Fruit fly (Drosophila melanogaster): ENCODE measurements around the gene wac.

wac gene

dm6 chr3L:276736-277487 lies 18.9 kb downstream of the wac start, which contains the start of gene RhoGEF3 (continued):
- no peak for TF ChIP-seq CG13287 (GFP tag; IDR thresholded peaks at IDR 0.05; ENCODE audit: partially characterized antibody)
- no peak for TF ChIP-seq ap (GFP tag; IDR thresholded peaks at IDR 0.05)
- TF ChIP-seq exex (tag; optimal IDR thresholded peaks at IDR 0.05) = no peak
- no peak for TF ChIP-seq CHES-1-like (GFP tag; optimal IDR thresholded peaks at IDR 0.05)
- no peak for TF ChIP-seq CG8765 (GFP tag; IDR thresholded peaks at IDR 0.05)
- TF ChIP-seq prd (optimal IDR thresholded peaks at IDR 0.05) = no peak
- TF ChIP-seq prd (GFP tag; IDR thresholded peaks at IDR 0.05) = no peak
- TF ChIP-seq ato (GFP tag; IDR thresholded peaks at IDR 0.05; ENCODE audit: partially characterized antibody) = no peak
- TF ChIP-seq CG12071 (GFP tag; optimal IDR thresholded peaks at IDR 0.05) = no peak
- TF ChIP-seq ewg (GFP tag; optimal IDR thresholded peaks at IDR 0.05) = peak; percentile 91
- TF ChIP-seq tgo (GFP tag; IDR thresholded peaks at IDR 0.05) = no peak
- TF ChIP-seq dati (GFP tag; IDR thresholded peaks at IDR 0.05) = no peak
- no peak for TF ChIP-seq dimm (GFP tag; IDR thresholded peaks at IDR 0.05)
- TF ChIP-seq kah (GFP tag; optimal IDR thresholded peaks at IDR 0.05) = no peak
- peak; percentile 35 for TF ChIP-seq pros (GFP tag; optimal IDR thresholded peaks at IDR 0.05)
- no peak for TF ChIP-seq D19B (GFP tag; optimal IDR thresholded peaks at IDR 0.05)
- no peak for TF ChIP-seq grn (GFP tag; optimal IDR thresholded peaks at IDR 0.05)
- no peak for TF ChIP-seq vnd (GFP tag; IDR thresholded peaks at IDR 0.05; ENCODE audit: partially characterized antibody)
- no peak for TF ChIP-seq CG10462 (GFP tag; optimal IDR thresholded peaks at IDR 0.05)
- TF ChIP-seq chinmo (GFP tag; IDR thresholded peaks at IDR 0.05; ENCODE audit: partially characterized antibody) = 0 out of 4 replicates have a peak, but pooled peaks have one; percentile 45
- no peak for TF ChIP-seq jing (GFP tag; optimal IDR thresholded peaks at IDR 0.05)
- TF ChIP-seq Tbp (GFP tag; optimal IDR thresholded peaks at IDR 0.05) = no peak
- no peak for TF ChIP-seq CG11695 (GFP tag; IDR thresholded peaks at IDR 0.05)
- TF ChIP-seq CG43689 (GFP tag; IDR thresholded peaks at IDR 0.05) = no peak
- TF ChIP-seq CG3065 (GFP tag; optimal IDR thresholded peaks at IDR 0.05) = no peak
- TF ChIP-seq cato (GFP tag; optimal IDR thresholded peaks at IDR 0.05; ENCODE audit: borderline replicate concordance) = no peak
- no peak for TF ChIP-seq gfzf (GFP tag; optimal IDR thresholded peaks at IDR 0.05)
- TF ChIP-seq CG13775 (GFP tag; optimal IDR thresholded peaks at IDR 0.05) = no peak
- peak; percentile 79 for TF ChIP-seq twi (tag; optimal IDR thresholded peaks at IDR 0.05)
- peak; percentile 93 for TF ChIP-seq CG5180 (GFP tag; optimal IDR thresholded peaks at IDR 0.05)

dm6 chr3L:282276-282675 lies 24.3 kb downstream of the wac start:
- TF ChIP-seq Hmx (GFP tag; optimal IDR thresholded peaks at IDR 0.05) (no peak), salm (tag; optimal IDR thresholded peaks at IDR 0.05) (no peak), dmrt11E (tag; optimal IDR thresholded peaks at IDR 0.05) (no peak), BEAF-32 (GFP tag; optimal IDR thresholded peaks at IDR 0.05) (no peak), croc (GFP tag; conservative IDR thresholded peaks at IDR 0.05) (no peak), zf30C (GFP tag; optimal IDR thresholded peaks at IDR 0.05) (no peak), az2 (GFP tag; optimal IDR thresholded peaks at IDR 0.05) (no peak), sens (GFP tag) (no peak), Fer1 (GFP tag; optimal IDR thresholded peaks at IDR 0.05) (no peak), wor (GFP tag; IDR thresholded peaks at IDR 0.05) (no peak), CG18262 (tag; optimal IDR thresholded peaks at IDR 0.05) (no peak), CG32772 (GFP tag; IDR thresholded peaks at IDR 0.05) (no peak), E2f2 (GFP tag; IDR thresholded peaks at IDR 0.05) (no peak), ase (GFP tag; IDR thresholded peaks at IDR 0.05) (no peak), pfk (GFP tag; optimal IDR thresholded peaks at IDR 0.05) (no peak), CG3065 (GFP tag; optimal IDR thresholded peaks at IDR 0.05) (no peak), Drgx (GFP tag; IDR thresholded peaks at IDR 0.05) (peak; percentile 19; the same call in 1 of the 2 replicates), zfh1 (GFP tag; IDR thresholded peaks at IDR 0.05) (no peak; the same call in 2 of the 3 replicates), gfzf (GFP tag; optimal IDR thresholded peaks at IDR 0.05) (no peak), CG43689 (GFP tag; IDR thresholded peaks at IDR 0.05) (no peak), Doc2 (GFP tag; IDR thresholded peaks at IDR 0.05) (no peak), CG7987 (GFP tag; optimal IDR thresholded peaks at IDR 0.05) (no peak), cwo (GFP tag; optimal IDR thresholded peaks at IDR 0.05) (peak; percentile 15), CG5953 (GFP tag; IDR thresholded peaks at IDR 0.05) (no peak)

Measured in whole organism, embryonic.